Fruit fly (Drosophila melanogaster) whole organism, embryonic: ENCODE results near the gene CG34126.

Source experiments
- CG10147 ChIP-seq: fragments of 200-800 bp; sonication (Bioruptor generic); optimal IDR thresholded peaks from 2 replicates; lab custom pipeline; 2019; ENCODE audit warnings: missing biosample characterization, mild to moderate bottlenecking, missing genetic modification characterization, moderate library complexity
- CG10274 ChIP-seq: fragments of 200-800 bp; sonication (Bioruptor generic); optimal IDR thresholded peaks from 3 replicates; lab custom pipeline; 2017; ENCODE audit warnings: missing biosample characterization, mild to moderate bottlenecking, missing genetic modification characterization
- CG11560 ChIP-seq: fragments of 200-800 bp; sonication (Bioruptor generic); IDR thresholded peaks from 3 replicates; pipeline ENCODE4 v1.3.6; 2022; ENCODE audit warnings: missing biosample characterization, missing genetic modification characterization
- CG11723 ChIP-seq: fragments of 200-800 bp; sonication (Bioruptor generic); optimal IDR thresholded peaks from 2 replicates; lab custom pipeline; 2017; ENCODE audit warnings: missing biosample characterization, mild to moderate bottlenecking, missing genetic modification characterization
- CG12659 ChIP-seq: fragments of 200-800 bp; sonication (Bioruptor generic); optimal IDR thresholded peaks from 3 replicates; lab custom pipeline; 2017; ENCODE audit warnings: mild to moderate bottlenecking, missing biosample characterization, missing genetic modification reagents, missing genetic modification characterization
- CG13287 ChIP-seq: fragments of 200-800 bp; sonication (Bioruptor generic); IDR thresholded peaks from 2 replicates; pipeline ENCODE4 v1.3.6; 2022; ENCODE audit warnings: missing biosample characterization, missing genetic modification characterization; ENCODE audit not compliant: partially characterized antibody
- CG14014 ChIP-seq: fragments of 200-800 bp; sonication (Bioruptor generic); IDR thresholded peaks from 2 replicates; pipeline ENCODE4 v1.3.6; 2022; ENCODE audit warnings: missing biosample characterization, missing genetic modification characterization
- CG14667 ChIP-seq: fragments of 200-800 bp; sonication (Bioruptor generic); IDR thresholded peaks from 2 replicates; pipeline ENCODE4 v1.3.6; 2022; ENCODE audit warnings: missing biosample characterization, missing genetic modification characterization
- CG15073 ChIP-seq: fragments of 200-800 bp; sonication (Bioruptor generic); optimal IDR thresholded peaks from 2 replicates; lab custom pipeline; 2016; ENCODE audit warnings: missing biosample characterization, missing genetic modification characterization
- CG1603 ChIP-seq: fragments of 200-800 bp; sonication (Bioruptor generic); optimal IDR thresholded peaks from 2 replicates; lab custom pipeline; 2019; ENCODE audit warnings: missing biosample characterization, mild to moderate bottlenecking, missing genetic modification characterization, moderate library complexity
- CG17186 ChIP-seq: fragments of 200-800 bp; sonication (Bioruptor generic); optimal IDR thresholded peaks from 3 replicates; lab custom pipeline; 2017; ENCODE audit warnings: missing biosample characterization, missing genetic modification reagents, missing genetic modification characterization
- CG17829 ChIP-seq: fragments of 200-800 bp; optimal IDR thresholded peaks from 2 replicates; lab custom pipeline; 2019; ENCODE audit warnings: missing biosample characterization, mild to moderate bottlenecking, missing genetic modification characterization, moderate library complexity
- CG18011 ChIP-seq: fragments of 200-800 bp; sonication (Bioruptor generic); optimal IDR thresholded peaks from 2 replicates; lab custom pipeline; 2017; ENCODE audit warnings: missing biosample characterization, missing genetic modification characterization, mild to moderate bottlenecking, moderate library complexity, missing genotype
- CG18262 ChIP-seq: fragments of 200-800 bp; optimal IDR thresholded peaks from 3 replicates; lab custom pipeline; 2019; ENCODE audit warnings: missing biosample characterization, mild to moderate bottlenecking, missing genetic modification characterization, moderate library complexity
- CG4404 ChIP-seq: fragments of 200-800 bp; sonication (Bioruptor generic); IDR thresholded peaks from 2 replicates; pipeline ENCODE4 v1.3.6; 2022; ENCODE audit warnings: missing biosample characterization, missing genetic modification characterization
- CG4617 ChIP-seq: fragments of 200-800 bp; sonication (Bioruptor generic); optimal IDR thresholded peaks from 3 replicates; lab custom pipeline; 2016; ENCODE audit warnings: missing biosample characterization, missing genetic modification characterization, borderline replicate concordance
- CG5245 ChIP-seq: fragments of 200-800 bp; sonication (Bioruptor generic); optimal IDR thresholded peaks from 3 replicates; lab custom pipeline; 2016; ENCODE audit warnings: missing biosample characterization, missing genetic modification characterization
- CG6175 ChIP-seq: fragments of 200-800 bp; sonication (Bioruptor generic); IDR thresholded peaks from 3 replicates; pipeline ENCODE4 v1.3.6; 2022; ENCODE audit warnings: missing biosample characterization, missing genetic modification characterization
- CG6791 ChIP-seq: fragments of 200-800 bp; sonication (Bioruptor generic); IDR thresholded peaks from 3 replicates; pipeline ENCODE4 v1.3.6; 2022; ENCODE audit warnings: missing biosample characterization, missing genetic modification characterization; ENCODE audit not compliant: partially characterized antibody
- CG8924 ChIP-seq: fragments of 200-800 bp; optimal IDR thresholded peaks from 3 replicates; lab custom pipeline; 2019; ENCODE audit warnings: missing biosample characterization, mild to moderate bottlenecking, missing genetic modification characterization, moderate library complexity
- CG9797 ChIP-seq: fragments of 200-800 bp; sonication (Bioruptor generic); optimal IDR thresholded peaks from 3 replicates; lab custom pipeline; 2018; ENCODE audit warnings: missing biosample characterization, mild to moderate bottlenecking, missing genetic modification characterization
- CTCF ChIP-seq: fragments of 200-800 bp; sonication (Bioruptor generic); optimal IDR thresholded peaks from 2 replicates; lab custom pipeline; 2017; ENCODE audit warnings: missing biosample characterization, mild to moderate bottlenecking, missing genetic modification characterization, moderate library complexity
- Dip2 ChIP-seq: fragments of 200-800 bp; sonication (Bioruptor generic); IDR thresholded peaks from 2 replicates; pipeline ENCODE4 v1.3.6; 2022; ENCODE audit warnings: missing biosample characterization, missing genetic modification characterization
- Dip3 ChIP-seq: fragments of 200-800 bp; sonication (Bioruptor generic); optimal IDR thresholded peaks from 3 replicates; lab custom pipeline; 2016; ENCODE audit warnings: missing biosample characterization, missing genetic modification characterization
- Dp ChIP-seq: fragments of 200-800 bp; sonication (Bioruptor generic); optimal IDR thresholded peaks from 2 replicates; lab custom pipeline; 2018; ENCODE audit warnings: missing biosample characterization, mild to moderate bottlenecking, missing genetic modification characterization, moderate library complexity
- Ets65A ChIP-seq: fragments of 200-800 bp; sonication (Bioruptor generic); peaks from one replicate; lab custom pipeline; 2016; ENCODE audit warnings: missing biosample characterization, missing genetic modification characterization
- Hmr ChIP-seq: fragments of 200-800 bp; sonication (Bioruptor generic); optimal IDR thresholded peaks from 3 replicates; lab custom pipeline; 2017; ENCODE audit warnings: mild to moderate bottlenecking, missing biosample characterization, missing genetic modification reagents, missing genetic modification characterization
- Jarid2 ChIP-seq: fragments of 200-800 bp; sonication (Bioruptor generic); optimal IDR thresholded peaks from 3 replicates; lab custom pipeline; 2017; ENCODE audit warnings: mild to moderate bottlenecking, missing biosample characterization, missing genetic modification reagents, missing genetic modification characterization
- MBD-R2 ChIP-seq: fragments of 200-800 bp; sonication (Bioruptor generic); IDR thresholded peaks from 2 replicates; pipeline ENCODE4 v1.3.6; 2022; ENCODE audit warnings: missing biosample characterization, missing genetic modification characterization
- Optix ChIP-seq: fragments of 200-800 bp; sonication (Bioruptor generic); IDR thresholded peaks from 3 replicates; pipeline ENCODE4 v1.3.6; 2022; ENCODE audit warnings: missing biosample characterization, missing genetic modification characterization
- Rx ChIP-seq: fragments of 200-800 bp; sonication (Bioruptor generic); IDR thresholded peaks from 2 replicates; pipeline ENCODE4 v1.3.6; 2022; ENCODE audit warnings: missing biosample characterization, missing genetic modification characterization
- Side ChIP-seq: fragments of 200-800 bp; sonication (Bioruptor generic); optimal IDR thresholded peaks from 2 replicates; lab custom pipeline; 2016; ENCODE audit warnings: missing biosample characterization, missing genetic modification characterization
- Tbp ChIP-seq: fragments of >200 bp; optimal IDR thresholded peaks from 2 replicates; lab custom pipeline; 2018; ENCODE audit warnings: missing biosample characterization, missing genetic modification characterization
- al ChIP-seq: fragments of 200-800 bp; sonication (Bioruptor generic); IDR thresholded peaks from 2 replicates; pipeline ENCODE4 v1.3.6; 2022; ENCODE audit warnings: missing biosample characterization, missing genetic modification characterization
- cas ChIP-seq: fragments of 200-800 bp; sonication (Bioruptor generic); IDR thresholded peaks from 2 replicates; pipeline ENCODE4 v1.3.6; 2022; ENCODE audit warnings: missing biosample characterization, missing genetic modification characterization
- caup ChIP-seq: fragments of 200-800 bp; sonication (Bioruptor generic); optimal IDR thresholded peaks from 3 replicates; lab custom pipeline; 2017; ENCODE audit warnings: missing biosample characterization, mild to moderate bottlenecking, missing genetic modification characterization, moderate library complexity; ENCODE audit not compliant: severe bottlenecking
- chif ChIP-seq, 2 experiments: fragments of 200-800 bp; sonication (Bioruptor generic); optimal IDR thresholded peaks; 3 replicates each; lab custom pipeline; 2016; ENCODE audit warnings: missing biosample characterization in 2 of 2, missing genetic modification characterization in 2 of 2
- chinmo ChIP-seq: fragments of 200-800 bp; sonication (Bioruptor generic); IDR thresholded peaks from 4 replicates; pipeline ENCODE4 v1.3.6; 2022; ENCODE audit warnings: missing biosample characterization, missing genetic modification characterization; ENCODE audit not compliant: partially characterized antibody
- croc ChIP-seq: fragments of 200-800 bp; sonication (Bioruptor generic); conservative IDR thresholded peaks from 3 replicates; pipeline ENCODE4 v1.3.6; 2022; ENCODE audit warnings: missing biosample characterization, missing genetic modification characterization
- dmrt11E ChIP-seq: fragments of 200-800 bp; sonication (Bioruptor generic); optimal IDR thresholded peaks from 3 replicates; lab custom pipeline; 2018; ENCODE audit warnings: missing biosample characterization, mild to moderate bottlenecking, missing genetic modification characterization, moderate library complexity
- fd96Cb ChIP-seq: fragments of 200-800 bp; sonication (Bioruptor generic); optimal IDR thresholded peaks from 2 replicates; lab custom pipeline; 2018; ENCODE audit warnings: missing biosample characterization, mild to moderate bottlenecking, missing genetic modification characterization, moderate library complexity
- ham ChIP-seq: fragments of 200-800 bp; sonication (Bioruptor generic); IDR thresholded peaks from 2 replicates; pipeline ENCODE4 v1.3.6; 2022; ENCODE audit warnings: missing biosample characterization, missing genetic modification characterization
- hkb ChIP-seq, 2 experiments: fragments of 200-800 bp in 1 of 2; fragments of >200 bp in 1 of 2; sonication (Bioruptor generic) in 1 of 2; IDR thresholded peaks in 1 of 2; optimal IDR thresholded peaks in 1 of 2; 2 replicates each; pipeline versions ENCODE4 v1.3.6 to Lab custom; 2017 to 2022; ENCODE audit warnings: missing biosample characterization in 1 of 2, missing genetic modification characterization in 1 of 2
- jumu ChIP-seq: fragments of 200-800 bp; sonication (Bioruptor generic); optimal IDR thresholded peaks from 3 replicates; lab custom pipeline; 2016; ENCODE audit warnings: missing biosample characterization, missing genetic modification characterization
- onecut ChIP-seq: fragments of 200-800 bp; sonication (Bioruptor generic); IDR thresholded peaks from 2 replicates; pipeline ENCODE4 v1.3.6; 2022; ENCODE audit warnings: missing biosample characterization, missing genetic modification characterization
- pnt ChIP-seq: fragments of 200-800 bp; sonication (Bioruptor generic); optimal IDR thresholded peaks from 3 replicates; lab custom pipeline; 2016; ENCODE audit warnings: missing biosample characterization, missing genetic modification characterization
- pzg ChIP-seq: fragments of 200-800 bp; sonication (Bioruptor generic); optimal IDR thresholded peaks from 3 replicates; lab custom pipeline; 2018; ENCODE audit warnings: missing biosample characterization, mild to moderate bottlenecking, missing genetic modification characterization, moderate library complexity
- row ChIP-seq: fragments of 200-800 bp; sonication (Bioruptor generic); IDR thresholded peaks from 3 replicates; pipeline ENCODE4 v1.3.6; 2022; ENCODE audit warnings: missing biosample characterization, missing genetic modification characterization
- schlank ChIP-seq: fragments of 200-800 bp; sonication (Bioruptor generic); optimal IDR thresholded peaks from 2 replicates; lab custom pipeline; 2018; ENCODE audit warnings: missing biosample characterization, mild to moderate bottlenecking, missing genetic modification characterization
- sens ChIP-seq: fragments of 200-800 bp; sonication (Bioruptor generic); peaks from one replicate; lab custom pipeline; 2016; ENCODE audit warnings: missing biosample characterization, missing genetic modification characterization
- sug ChIP-seq: fragments of 200-800 bp; optimal IDR thresholded peaks from 2 replicates; lab custom pipeline; 2019; ENCODE audit warnings: missing biosample characterization, mild to moderate bottlenecking, missing genetic modification characterization, moderate library complexity

The CG34126 gene

dm6 chr2L:4971329-4971798, 10.1 kb upstream of the CG34126 start, which contains the start of gene CG14043 (continued):
- TF ChIP-seq CG10147 (no peak), CG15073 (no peak), CG4404 (GFP tag; lab: Robert Waterston, UW) (no peak), CG10274 (GFP tag; lab: Kevin White, UChicago) (no peak), sens (GFP tag; lab: Kevin White, UChicago) (peak; percentile 85), Rx (GFP tag; lab: Robert Waterston, UW) (no peak), fd96Cb (tag; lab: Kevin White, UChicago) (no peak), CG18262 (tag; lab: Kevin White, UChicago) (peak; percentile 31), chif (GFP tag; optimal IDR thresholded peaks at IDR 0.05; lab: Kevin White, UChicago) (peak in 1 of 2 experiments; percentile 33), CG9797 (GFP tag; lab: Kevin White, UChicago) (peak; percentile 99), Dip3 (GFP tag; lab: Kevin White, UChicago) (peak; percentile 32), cas (GFP tag; lab: Robert Waterston, UW) (no peak), MBD-R2 (GFP tag; lab: Robert Waterston, UW) (peak; percentile 69), pzg (peak; percentile 94), Jarid2 (GFP tag; lab: Kevin White, UChicago) (no peak), CG4617 (GFP tag; lab: Kevin White, UChicago) (peak; percentile 92), Optix (GFP tag; lab: Robert Waterston, UW) (no peak), CG6791 (GFP tag; lab: Robert Waterston, UW) (no peak), Ets65A (GFP tag; lab: Kevin White, UChicago) (peak; percentile 61), CG14014 (GFP tag; lab: Robert Waterston, UW) (no peak), CG17186 (peak; percentile 62), CG8924 (tag; lab: Kevin White, UChicago) (peak; percentile 66), CG14667 (no peak), CG5245 (GFP tag; lab: Kevin White, UChicago) (no peak), al (0 out of 2 replicates have a peak, but pooled peaks have one; percentile 30), CG11560 (tag; lab: Robert Waterston, UW) (peak; percentile 32; the same call in 1 of the 3 replicates), chinmo (GFP tag; lab: Robert Waterston, UW) (no peak), schlank (tag; lab: Kevin White, UChicago) (no peak), Hmr (GFP tag; lab: Kevin White, UChicago) (no peak), ham (GFP tag; lab: Robert Waterston, UW) (no peak), croc (GFP tag; lab: Robert Waterston, UW) (no peak; the same call in 2 of the 3 replicates), Dp (peak; percentile 78), sug (tag; lab: Kevin White, UChicago) (peak; percentile 46), CG6175 (GFP tag; lab: Robert Waterston, UW) (no peak), dmrt11E (tag; lab: Kevin White, UChicago) (no peak), CG11723 (GFP tag; lab: Kevin White, UChicago) (no peak), Dip2 (no peak), Tbp (GFP tag; lab: Kevin White, UChicago) (no peak), jumu (GFP tag; lab: Kevin White, UChicago) (peak; percentile 40), CG1603 (tag; lab: Kevin White, UChicago) (peak; percentile 45), CG18011 (GFP tag; lab: Kevin White, UChicago) (no peak), CTCF (GFP tag; lab: Kevin White, UChicago) (peak; percentile 17), onecut (no peak), hkb (optimal IDR thresholded peaks at IDR 0.05; lab: Kevin White, UChicago) (peak; percentile 64), hkb (GFP tag; IDR thresholded peaks at IDR 0.05; lab: Robert Waterston, UW) (no peak), row (GFP tag; lab: Robert Waterston, UW) (peak; percentile 55), caup (GFP tag; lab: Kevin White, UChicago) (no peak), CG13287 (GFP tag; lab: Robert Waterston, UW) (peak; percentile 48), CG17829 (tag; lab: Kevin White, UChicago) (peak; percentile 51), Side (GFP tag; lab: Kevin White, UChicago) (no peak), pnt (GFP tag; lab: Kevin White, UChicago) (no peak), CG12659 (GFP tag; lab: Kevin White, UChicago) (peak; percentile 91)
